Worm (Caenorhabditis elegans) whole organism, L4 larva: ENCODE data around the gene str-170.

ENCODE experiments used
- ama-1 ChIP-seq: fragments of 150-350 bp; optimal IDR thresholded peaks from 2 replicates; lab custom pipeline; 2014; ENCODE audit warnings: inconsistent platforms, mixed read lengths
- ceh-28 ChIP-seq: fragments of 150-350 bp; optimal IDR thresholded peaks from 2 replicates; lab custom pipeline; 2014; ENCODE audit warnings: missing biosample characterization, missing genetic modification reagents, missing genetic modification characterization
- ces-1 ChIP-seq: fragments of 150-350 bp; sonication (generic microtip); optimal IDR thresholded peaks from 4 replicates; lab custom pipeline; 2014; ENCODE audit warnings: missing biosample characterization, missing genetic modification reagents, missing genetic modification characterization
- dmd-6 ChIP-seq: fragments of 200-800 bp; sonication (Bioruptor generic); IDR thresholded peaks from 2 replicates; pipeline ENCODE4 v1.3.6; 2022; ENCODE audit warnings: missing genetic modification reagents, missing genetic modification characterization, missing compliant biosample characterization
- fos-1 ChIP-seq: fragments of 150-350 bp; optimal IDR thresholded peaks from 2 replicates; lab custom pipeline; 2014; ENCODE audit warnings: missing biosample characterization, missing genetic modification characterization
- lin-13 ChIP-seq: fragments of 150-350 bp; optimal IDR thresholded peaks from 2 replicates; lab custom pipeline; 2014; ENCODE audit warnings: missing biosample characterization, missing genetic modification reagents, missing genetic modification characterization
- mep-1 ChIP-seq: fragments of 150-350 bp; sonication (generic microtip); optimal IDR thresholded peaks from 3 replicates; lab custom pipeline; 2014; ENCODE audit warnings: missing biosample characterization, missing genetic modification characterization
- nhr-11 ChIP-seq: fragments of 150-350 bp; optimal IDR thresholded peaks from 2 replicates; lab custom pipeline; 2014; ENCODE audit warnings: missing biosample characterization, missing genetic modification characterization
- pha-4 ChIP-seq, 2 experiments: fragments of 150-350 bp in 1 of 2; fragments of 200-800 bp in 1 of 2; sonication (Bioruptor generic) in 1 of 2; IDR thresholded peaks in 1 of 2; optimal IDR thresholded peaks in 1 of 2; 2 replicates each; pipeline versions ENCODE4 v1.3.6 to Lab custom; 2014 to 2022; ENCODE audit warnings: missing genetic modification characterization in 2 of 2, missing genetic modification reagents in 2 of 2, missing biosample characterization in 1 of 2, missing compliant biosample characterization in 1 of 2
- unc-39 ChIP-seq: sonication (generic microtip); optimal IDR thresholded peaks from 2 replicates; lab custom pipeline; 2017; ENCODE audit warnings: missing biosample characterization, missing genetic modification characterization
- unc-62 ChIP-seq, 3 experiments: fragments of 150-350 bp in 1 of 3; sonication (generic microtip); optimal IDR thresholded peaks in 2 of 3; peaks in 1 of 3; 1 replicate in 1 of 3; 2 replicates in 2 of 3; lab custom pipeline; 2014 to 2017; ENCODE audit warnings: missing biosample characterization in 3 of 3, missing genetic modification characterization in 3 of 3, missing genetic modification reagents in 3 of 3, missing genotype in 1 of 3
- zip-11 ChIP-seq: fragments of 200-800 bp; sonication (Bioruptor generic); IDR thresholded peaks from 2 replicates; pipeline ENCODE4 v1.3.6; 2022; ENCODE audit warnings: missing genetic modification characterization, missing compliant biosample characterization
- ztf-11 ChIP-seq: fragments of 150-350 bp; optimal IDR thresholded peaks from 2 replicates; lab custom pipeline; 2014; ENCODE audit warnings: missing biosample characterization, missing genetic modification characterization

- TF ChIP-seq unc-62 (GFP tag; optimal IDR thresholded peaks at IDR 0.05 in 1 of 2; lab: Kevin White, UChicago) (no peak), unc-62 (tag; optimal IDR thresholded peaks at IDR 0.05; lab: Kevin White, UChicago) (no peak), zip-11 (no peak), lin-13 (GFP tag; lab: Kevin White, UChicago) (no peak), unc-39 (tag; lab: Kevin White, UChicago) (no peak), pha-4 (GFP tag; IDR thresholded peaks at IDR 0.05; lab: Robert Waterston, UW) (no peak), pha-4 (tag; optimal IDR thresholded peaks at IDR 0.05; lab: Kevin White, UChicago) (no peak), ama-1 (lab: Kevin White, UChicago) (no peak), ztf-11 (tag; lab: Kevin White, UChicago) (no peak), ceh-28 (tag; lab: Kevin White, UChicago) (no peak), ces-1 (no peak), nhr-11 (tag; lab: Kevin White, UChicago) (no peak), fos-1 (no peak), mep-1 (tag; lab: Kevin White, UChicago) (no peak), dmd-6 (GFP tag; lab: Robert Waterston, UW) (no peak)
Observed at ce11 chrIV:4877102-4877501, at the start of gene str-170.
